Worm (Caenorhabditis elegans) whole organism, mixed stage, embryonic: Measurements from ENCODE around the gene rfip-1.
"Not testable (repeated sequence)": the region's sequence is repeated elsewhere in the genome, so short reads cannot be mapped to it uniquely, and the experiment has no call there.

Source experiments
- M03D4.4 ChIP-seq: sonication (generic microtip); optimal IDR thresholded peaks from 2 replicates; lab custom pipeline; 2017; ENCODE audit warnings: mild to moderate bottlenecking, missing genetic modification characterization, missing compliant biosample characterization
- bed-3 ChIP-seq: fragments of 200-800 bp; sonication (Bioruptor generic); optimal IDR thresholded peaks from 3 replicates; lab custom pipeline; 2018; ENCODE audit warnings: mild to moderate bottlenecking, missing genetic modification characterization, moderate library complexity, missing compliant biosample characterization
- ceh-39 ChIP-seq: fragments of 150-350 bp; optimal IDR thresholded peaks from 2 replicates; lab custom pipeline; 2014; ENCODE audit warnings: missing biosample characterization, missing genetic modification characterization
- ceh-43 ChIP-seq: fragments of 200-800 bp; sonication (Bioruptor generic); optimal IDR thresholded peaks from 2 replicates; lab custom pipeline; 2018; ENCODE audit warnings: mild to moderate bottlenecking, missing genetic modification characterization, moderate library complexity, missing compliant biosample characterization
- ceh-83 ChIP-seq: fragments of 200-800 bp; sonication (Bioruptor generic); optimal IDR thresholded peaks from 2 replicates; lab custom pipeline; 2018; ENCODE audit warnings: mild to moderate bottlenecking, missing genetic modification characterization, missing compliant biosample characterization
- ces-1 ChIP-seq: fragments of 150-350 bp; optimal IDR thresholded peaks from 2 replicates; lab custom pipeline; 2014; ENCODE audit warnings: missing biosample characterization, missing genetic modification reagents, missing genetic modification characterization
- cnd-1 ChIP-seq: fragments of 200-800 bp; sonication (Bioruptor generic); optimal IDR thresholded peaks from 2 replicates; lab custom pipeline; 2018; ENCODE audit warnings: mild to moderate bottlenecking, missing genetic modification characterization, missing compliant biosample characterization
- drap-1 ChIP-seq: fragments of 200-800 bp; sonication (Bioruptor generic); optimal IDR thresholded peaks from 3 replicates; lab custom pipeline; 2018; ENCODE audit warnings: mild to moderate bottlenecking, missing genetic modification characterization, missing compliant biosample characterization
- elt-1 ChIP-seq: sonication (generic microtip); optimal IDR thresholded peaks from 2 replicates; lab custom pipeline; 2017; ENCODE audit warnings: missing genetic modification characterization, mild to moderate bottlenecking, missing compliant biosample characterization, antibody characterized with exemption, moderate library complexity, borderline replicate concordance; ENCODE audit not compliant: insufficient read depth
- flh-1 ChIP-seq: fragments of 200-800 bp; sonication (Bioruptor generic); optimal IDR thresholded peaks from 2 replicates; lab custom pipeline; 2018; ENCODE audit warnings: mild to moderate bottlenecking, missing genetic modification characterization, moderate library complexity, missing compliant biosample characterization
- ham-2 ChIP-seq: fragments of 200-800 bp; sonication (Bioruptor generic); optimal IDR thresholded peaks from 2 replicates; lab custom pipeline; 2018; ENCODE audit warnings: mild to moderate bottlenecking, missing genetic modification characterization, missing compliant biosample characterization
- hlh-1 ChIP-seq: fragments of 150-350 bp; optimal IDR thresholded peaks from 2 replicates; lab custom pipeline; 2014; ENCODE audit warnings: missing biosample characterization, missing genetic modification reagents, missing genetic modification characterization
- lin-13 ChIP-seq: fragments of 150-350 bp; optimal IDR thresholded peaks from 2 replicates; lab custom pipeline; 2014; ENCODE audit warnings: missing biosample characterization, missing genetic modification characterization
- lin-32 ChIP-seq: fragments of 200-800 bp; sonication (Bioruptor generic); optimal IDR thresholded peaks from 2 replicates; lab custom pipeline; 2018; ENCODE audit warnings: mild to moderate bottlenecking, missing genetic modification characterization, missing compliant biosample characterization
- lsy-2 ChIP-seq: fragments of 150-350 bp; optimal IDR thresholded peaks from 2 replicates; lab custom pipeline; 2014; ENCODE audit warnings: missing biosample characterization, missing genetic modification characterization
- mab-5 ChIP-seq: fragments of 150-350 bp; optimal IDR thresholded peaks from 2 replicates; lab custom pipeline; 2014; ENCODE audit warnings: missing biosample characterization, missing genetic modification characterization
- mep-1 ChIP-seq: fragments of 150-350 bp; optimal IDR thresholded peaks from 2 replicates; lab custom pipeline; 2017; ENCODE audit warnings: missing biosample characterization, missing genetic modification reagents, missing genetic modification characterization, inconsistent platforms
- mls-2 ChIP-seq: sonication (generic microtip); optimal IDR thresholded peaks from 2 replicates; lab custom pipeline; 2016; ENCODE audit warnings: mild to moderate bottlenecking, missing genetic modification characterization, moderate library complexity, missing compliant biosample characterization
- nhr-12 ChIP-seq: fragments of 150-350 bp; optimal IDR thresholded peaks from 2 replicates; lab custom pipeline; 2014; ENCODE audit warnings: missing biosample characterization, missing genetic modification characterization
- nhr-237 ChIP-seq: fragments of 150-350 bp; optimal IDR thresholded peaks from 2 replicates; lab custom pipeline; 2014; ENCODE audit warnings: missing biosample characterization, missing genetic modification characterization
- nhr-28 ChIP-seq: fragments of 150-350 bp; optimal IDR thresholded peaks from 2 replicates; lab custom pipeline; 2014; ENCODE audit warnings: missing biosample characterization, missing genetic modification characterization
- nhr-76 ChIP-seq: sonication (generic microtip); optimal IDR thresholded peaks from 2 replicates; lab custom pipeline; 2017; ENCODE audit warnings: missing biosample characterization, missing genetic modification characterization
- pha-4 ChIP-seq: fragments of 150-350 bp; optimal IDR thresholded peaks from 2 replicates; lab custom pipeline; 2018; ENCODE audit warnings: missing biosample characterization, missing genetic modification reagents, missing genetic modification characterization
- sem-2 ChIP-seq: fragments of 200-800 bp; sonication (Bioruptor generic); optimal IDR thresholded peaks from 2 replicates; lab custom pipeline; 2018; ENCODE audit warnings: mild to moderate bottlenecking, missing genetic modification characterization, missing compliant biosample characterization
- snpc-4 ChIP-seq: fragments of 150-350 bp; optimal IDR thresholded peaks from 2 replicates; lab custom pipeline; 2014; ENCODE audit warnings: missing biosample characterization, missing genetic modification characterization
- sptf-1 ChIP-seq: sonication (generic microtip); optimal IDR thresholded peaks from 2 replicates; lab custom pipeline; 2017; ENCODE audit warnings: mild to moderate bottlenecking, missing genetic modification characterization, moderate library complexity, missing compliant biosample characterization
- tbx-8 ChIP-seq: fragments of 200-800 bp; sonication (Bioruptor generic); optimal IDR thresholded peaks from 2 replicates; lab custom pipeline; 2018; ENCODE audit warnings: mild to moderate bottlenecking, missing genetic modification characterization, moderate library complexity, missing compliant biosample characterization
- unc-120 ChIP-seq: sonication (generic microtip); optimal IDR thresholded peaks from 2 replicates; lab custom pipeline; 2017; ENCODE audit warnings: missing genetic modification characterization, missing compliant biosample characterization; ENCODE audit not compliant: poor library complexity, severe bottlenecking
- unc-39 ChIP-seq: fragments of 150-350 bp; optimal IDR thresholded peaks from 2 replicates; lab custom pipeline; 2014; ENCODE audit warnings: missing biosample characterization, missing genetic modification characterization
- unc-62 ChIP-seq: fragments of 150-350 bp; optimal IDR thresholded peaks from 2 replicates; lab custom pipeline; 2014; ENCODE audit warnings: missing biosample characterization, missing genetic modification reagents, missing genetic modification characterization
- zip-8 ChIP-seq: fragments of 150-350 bp; optimal IDR thresholded peaks from 2 replicates; lab custom pipeline; 2014; ENCODE audit warnings: missing biosample characterization, missing genetic modification characterization

Gene rfip-1

ce11 chrII:5873564-5874070 is 10.7 kb upstream of the rfip-1 start, which contains the start of gene tex-2:
Gene tex-2 (minus strand): TSS chrII:5873614.
- TF ChIP-seq ces-1 (GFP tag; lab: Kevin White, UChicago) (peak; percentile 89), lsy-2 (tag; lab: Kevin White, UChicago) (peak; percentile 30), mep-1 (peak; percentile 86), snpc-4 (no peak), drap-1 (no peak), elt-1 (tag; lab: Kevin White, UChicago) (no peak), ceh-43 (no peak), nhr-76 (tag; lab: Kevin White, UChicago) (no peak), ham-2 (GFP tag; lab: Kevin White, UChicago) (no peak), pha-4 (no peak), cnd-1 (tag; lab: Kevin White, UChicago) (no peak), hlh-1 (tag; lab: Kevin White, UChicago) (no peak), sptf-1 (tag; lab: Kevin White, UChicago) (no peak), lin-13 (peak; percentile 54), flh-1 (GFP tag; lab: Kevin White, UChicago) (no peak), M03D4.4 (tag; lab: Kevin White, UChicago) (no peak), lin-32 (GFP tag; lab: Kevin White, UChicago) (no peak), tbx-8 (GFP tag; lab: Kevin White, UChicago) (no peak), ceh-39 (tag; lab: Kevin White, UChicago) (no peak), nhr-12 (no peak)

- no peak for TF ChIP-seq unc-62
- TF ChIP-seq unc-120 (tag; lab: Kevin White, UChicago): no peak
- no peak for TF ChIP-seq pha-4
- no peak for TF ChIP-seq mls-2 (tag; lab: Kevin White, UChicago)
- no peak for TF ChIP-seq lsy-2 (tag; lab: Kevin White, UChicago)
- TF ChIP-seq nhr-237 (tag; lab: Kevin White, UChicago): no peak
- no peak for TF ChIP-seq ceh-39 (tag; lab: Kevin White, UChicago)
- TF ChIP-seq ceh-43: no peak
- no peak for TF ChIP-seq snpc-4
- no peak for TF ChIP-seq ham-2 (GFP tag; lab: Kevin White, UChicago)
- TF ChIP-seq bed-3 (GFP tag; lab: Kevin White, UChicago): no peak
- TF ChIP-seq ceh-83 (GFP tag; lab: Kevin White, UChicago): no peak
These were observed 10.2 kb upstream of the rfip-1 start for ce11 chrII:5874130-5874529.

DNA sequence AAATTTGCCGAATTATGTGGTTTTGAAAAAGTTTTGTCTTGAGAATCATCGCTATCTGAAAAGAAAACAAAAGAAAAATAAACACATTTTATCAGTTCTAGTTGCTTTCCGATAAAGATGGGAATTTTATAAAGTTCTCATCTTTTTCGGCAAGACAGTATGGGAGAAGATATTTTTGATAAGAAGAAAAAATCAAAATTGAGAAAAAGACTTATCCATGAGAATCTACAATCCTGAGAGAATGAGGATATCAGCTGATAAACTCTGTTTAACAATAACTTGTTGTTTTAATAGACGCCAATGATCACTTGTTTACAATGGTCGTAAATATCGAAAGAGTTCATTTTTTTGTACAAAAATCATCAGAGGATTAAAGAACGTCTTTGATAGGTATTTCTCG is 8.3 kb upstream of the rfip-1 start, which contains the start of gene F55C12.6:
TSS of gene F55C12.6 (minus strand) at position 101 of the 400 bp plus-strand sequence.
- no peak for TF ChIP-seq lsy-2 (tag; lab: Kevin White, UChicago)
- no peak for TF ChIP-seq nhr-76 (tag; lab: Kevin White, UChicago)
- TF ChIP-seq zip-8 (tag; lab: Kevin White, UChicago): no peak
- TF ChIP-seq mls-2 (tag; lab: Kevin White, UChicago): no peak
- no peak for TF ChIP-seq nhr-237 (tag; lab: Kevin White, UChicago)
- TF ChIP-seq nhr-28 (tag; lab: Kevin White, UChicago): no peak
- no peak for TF ChIP-seq snpc-4
- TF ChIP-seq lin-13: no peak
- TF ChIP-seq ceh-39 (tag; lab: Kevin White, UChicago): no peak
- no peak for TF ChIP-seq cnd-1 (tag; lab: Kevin White, UChicago)
- no peak for TF ChIP-seq sem-2 (GFP tag; lab: Kevin White, UChicago)
- TF ChIP-seq bed-3 (GFP tag; lab: Kevin White, UChicago): no peak
- no peak for TF ChIP-seq sptf-1 (tag; lab: Kevin White, UChicago)
- no peak for TF ChIP-seq ceh-83 (GFP tag; lab: Kevin White, UChicago)
- TF ChIP-seq M03D4.4 (tag; lab: Kevin White, UChicago): no peak
- no peak for TF ChIP-seq unc-39 (tag; lab: Kevin White, UChicago)
- TF ChIP-seq tbx-8 (GFP tag; lab: Kevin White, UChicago): no peak

DNA sequence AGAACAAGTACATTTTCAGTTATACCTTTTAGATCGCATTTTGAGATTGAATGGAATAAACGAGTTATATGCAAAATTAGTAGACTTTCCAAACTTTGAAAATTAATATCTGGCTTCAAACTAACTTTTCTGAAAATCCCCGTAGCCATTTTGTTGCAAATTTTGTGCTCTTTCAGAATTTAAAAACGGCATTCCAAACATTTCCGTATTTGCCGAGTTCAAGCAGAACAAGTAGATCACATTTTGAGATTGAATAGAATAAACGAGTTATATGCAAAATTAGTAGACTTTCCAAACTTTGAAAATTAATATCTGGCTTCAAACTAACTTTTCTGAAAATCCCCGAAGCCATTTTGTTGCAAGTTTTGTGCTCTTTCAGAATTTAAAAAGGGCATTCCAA is 7.8 kb upstream of the rfip-1 start, which contains the start of gene F55C12.2:
TSS of gene F55C12.2 (plus strand) at position 301 of the 400 bp plus-strand sequence.
- TF ChIP-seq cnd-1, mab-5, ceh-39 (tag; lab: Kevin White, UChicago): not testable (repeated sequence)
